Fruit fly (Drosophila melanogaster) whole organism, prepupa: ENCODE measurements around the gene GABA-B-R3.

Source experiments
- Blimp-1 ChIP-seq: fragments of 200-800 bp; sonication (Bioruptor generic); optimal IDR thresholded peaks from 3 replicates; lab custom pipeline; 2017; ENCODE audit warnings: missing biosample characterization, missing genetic modification characterization, mild to moderate bottlenecking, moderate library complexity, missing genetic modification reagents
- CG10669 ChIP-seq: fragments of 200-800 bp; sonication (Bioruptor generic); optimal IDR thresholded peaks from 3 replicates; lab custom pipeline; 2018; ENCODE audit warnings: missing biosample characterization, mild to moderate bottlenecking, missing genetic modification characterization, moderate library complexity
- CG11294 ChIP-seq: fragments of 200-800 bp; sonication (Bioruptor generic); IDR thresholded peaks from 2 replicates; pipeline ENCODE4 v1.3.6; 2022; ENCODE audit warnings: missing biosample characterization, missing genetic modification characterization
- CG11902 ChIP-seq: fragments of 200-800 bp; sonication (Bioruptor generic); optimal IDR thresholded peaks from 3 replicates; lab custom pipeline; 2016; ENCODE audit warnings: missing biosample characterization, missing genetic modification characterization
- CG15336 ChIP-seq: fragments of 200-800 bp; sonication (Bioruptor generic); IDR thresholded peaks from 2 replicates; pipeline ENCODE4 v1.3.6; 2022; ENCODE audit warnings: missing biosample characterization, missing genetic modification characterization
- CG1621 ChIP-seq: fragments of 200-800 bp; sonication (Bioruptor generic); optimal IDR thresholded peaks from 3 replicates; lab custom pipeline; 2018; ENCODE audit warnings: missing biosample characterization, mild to moderate bottlenecking, missing genetic modification characterization
- CG16779 ChIP-seq: fragments of 200-800 bp; sonication (Bioruptor generic); optimal IDR thresholded peaks from 3 replicates; lab custom pipeline; 2017; ENCODE audit warnings: missing biosample characterization, mild to moderate bottlenecking, missing genetic modification characterization
- CG32006 ChIP-seq: fragments of 200-800 bp; sonication (Bioruptor generic); optimal IDR thresholded peaks from 3 replicates; lab custom pipeline; 2017; ENCODE audit warnings: missing biosample characterization, mild to moderate bottlenecking, missing genetic modification characterization
- CG6163 ChIP-seq: fragments of 200-800 bp; sonication (Bioruptor generic); IDR thresholded peaks from 3 replicates; pipeline ENCODE4 v1.3.6; 2022; ENCODE audit warnings: missing biosample characterization, missing genetic modification characterization
- CG6276 ChIP-seq: fragments of 200-800 bp; sonication (Bioruptor generic); optimal IDR thresholded peaks from 2 replicates; lab custom pipeline; 2017; ENCODE audit warnings: missing biosample characterization, mild to moderate bottlenecking, missing genetic modification characterization
- CG6854 ChIP-seq: fragments of 200-800 bp; sonication (Bioruptor generic); optimal IDR thresholded peaks from 2 replicates; lab custom pipeline; 2017; ENCODE audit warnings: missing biosample characterization, mild to moderate bottlenecking, missing genetic modification characterization
- CG8119 ChIP-seq: fragments of 200-800 bp; sonication (Bioruptor generic); IDR thresholded peaks from 3 replicates; pipeline ENCODE4 v1.3.6; 2022; ENCODE audit warnings: missing biosample characterization, missing genetic modification characterization
- CG8319 ChIP-seq: fragments of 200-800 bp; sonication (Bioruptor generic); optimal IDR thresholded peaks from 3 replicates; lab custom pipeline; 2016; ENCODE audit warnings: missing biosample characterization, missing genetic modification characterization
- CG8632 ChIP-seq: fragments of 200-800 bp; sonication (Bioruptor generic); optimal IDR thresholded peaks from 3 replicates; lab custom pipeline; 2016; ENCODE audit warnings: missing biosample characterization, missing genetic modification characterization
- Eip75B ChIP-seq: fragments of 200-800 bp; sonication (Bioruptor generic); optimal IDR thresholded peaks from 3 replicates; lab custom pipeline; 2016; ENCODE audit warnings: missing biosample characterization, missing genetic modification characterization
- Eip78C ChIP-seq: fragments of 200-800 bp; sonication (Bioruptor generic); peaks from one replicate; lab custom pipeline; 2016; ENCODE audit warnings: missing biosample characterization, missing genetic modification characterization
- Eip93F ChIP-seq: fragments of 200-800 bp; sonication (Bioruptor generic); optimal IDR thresholded peaks from 2 replicates; lab custom pipeline; 2016; ENCODE audit warnings: missing biosample characterization, mild to moderate bottlenecking, missing genetic modification characterization
- Ets21C ChIP-seq: fragments of 200-800 bp; sonication (Bioruptor generic); optimal IDR thresholded peaks from 3 replicates; lab custom pipeline; 2016; ENCODE audit warnings: missing biosample characterization, missing genetic modification characterization
- Ets96B ChIP-seq: fragments of 200-800 bp; optimal IDR thresholded peaks from 2 replicates; lab custom pipeline; 2019; ENCODE audit warnings: missing biosample characterization, mild to moderate bottlenecking, missing genetic modification characterization, moderate library complexity
- Hr4 ChIP-seq: fragments of 200-800 bp; sonication (Bioruptor generic); optimal IDR thresholded peaks from 3 replicates; lab custom pipeline; 2016; ENCODE audit warnings: missing biosample characterization, missing genetic modification characterization
- Lpt ChIP-seq: fragments of 200-800 bp; sonication (Bioruptor generic); optimal IDR thresholded peaks from 3 replicates; lab custom pipeline; 2016; ENCODE audit warnings: missing biosample characterization, missing genetic modification characterization
- OdsH ChIP-seq: fragments of 200-800 bp; sonication (Bioruptor generic); optimal IDR thresholded peaks from 3 replicates; lab custom pipeline; 2016; ENCODE audit warnings: missing biosample characterization, missing genetic modification characterization
- Smox ChIP-seq: fragments of 200-800 bp; sonication (Bioruptor generic); optimal IDR thresholded peaks from 3 replicates; lab custom pipeline; 2016; ENCODE audit warnings: missing biosample characterization, missing genetic modification characterization
- Sox102F ChIP-seq: fragments of 200-800 bp; sonication (Bioruptor generic); optimal IDR thresholded peaks from 2 replicates; lab custom pipeline; 2016; ENCODE audit warnings: missing biosample characterization, mild to moderate bottlenecking, missing genetic modification characterization
- Sox14 ChIP-seq: fragments of 200-800 bp; sonication (Bioruptor generic); optimal IDR thresholded peaks from 3 replicates; lab custom pipeline; 2016; ENCODE audit warnings: missing biosample characterization, missing genetic modification characterization
- Sox15 ChIP-seq: fragments of 200-800 bp; sonication (Bioruptor generic); optimal IDR thresholded peaks from 3 replicates; lab custom pipeline; 2016; ENCODE audit warnings: missing biosample characterization, missing genetic modification characterization
- acj6 ChIP-seq: fragments of 200-800 bp; sonication (Bioruptor generic); optimal IDR thresholded peaks from 3 replicates; lab custom pipeline; 2016; ENCODE audit warnings: missing biosample characterization, missing genetic modification characterization
- cyc ChIP-seq: fragments of 200-800 bp; sonication (Bioruptor generic); optimal IDR thresholded peaks from 3 replicates; lab custom pipeline; 2016; ENCODE audit warnings: missing biosample characterization, missing genetic modification characterization
- dsx ChIP-seq: fragments of 200-800 bp; optimal IDR thresholded peaks from 3 replicates; lab custom pipeline; 2019; ENCODE audit warnings: missing biosample characterization, mild to moderate bottlenecking, missing genetic modification characterization, moderate library complexity; ENCODE audit not compliant: poor library complexity, severe bottlenecking
- eg ChIP-seq: fragments of 200-800 bp; sonication (Bioruptor generic); IDR thresholded peaks from 3 replicates; pipeline ENCODE4 v1.3.6; 2022; ENCODE audit warnings: missing biosample characterization, missing genetic modification characterization
- esn ChIP-seq: fragments of 200-800 bp; sonication (Bioruptor generic); optimal IDR thresholded peaks from 2 replicates; lab custom pipeline; 2016; ENCODE audit warnings: missing biosample characterization, mild to moderate bottlenecking, missing genetic modification characterization, moderate library complexity
- fd85E ChIP-seq: fragments of 200-800 bp; sonication (Bioruptor generic); optimal IDR thresholded peaks from 3 replicates; lab custom pipeline; 2016; ENCODE audit warnings: missing biosample characterization, missing genetic modification characterization
- lz ChIP-seq: fragments of 200-800 bp; sonication (Bioruptor generic); optimal IDR thresholded peaks from 3 replicates; lab custom pipeline; 2016; ENCODE audit warnings: missing biosample characterization, missing genetic modification characterization
- pdm3 ChIP-seq: fragments of 200-800 bp; sonication (Bioruptor generic); optimal IDR thresholded peaks from 3 replicates; lab custom pipeline; 2016; ENCODE audit warnings: missing biosample characterization, missing genetic modification characterization
- ss ChIP-seq, 2 experiments: fragments of 200-800 bp; sonication (Bioruptor generic); optimal IDR thresholded peaks; 2 replicates in 1 of 2; 3 replicates in 1 of 2; lab custom pipeline; 2017 to 2018; ENCODE audit warnings: mild to moderate bottlenecking in 2 of 2, missing biosample characterization in 2 of 2, missing genetic modification characterization in 2 of 2, moderate library complexity in 1 of 2
- svp ChIP-seq: fragments of 200-800 bp; sonication (Bioruptor generic); peaks from one replicate; lab custom pipeline; 2016; ENCODE audit warnings: missing biosample characterization, missing genetic modification characterization
- topi ChIP-seq: fragments of 200-800 bp; sonication (Bioruptor generic); optimal IDR thresholded peaks from 3 replicates; lab custom pipeline; 2016; ENCODE audit warnings: missing biosample characterization, missing genetic modification characterization
- vri ChIP-seq: fragments of 200-800 bp; sonication (Bioruptor generic); optimal IDR thresholded peaks from 3 replicates; lab custom pipeline; 2016; ENCODE audit warnings: missing biosample characterization, mild to moderate bottlenecking, missing genetic modification characterization

Gene GABA-B-R3

dm6 chr2L:700787-701186, 49.0 kb upstream of the GABA-B-R3 start (continued):
- peak; percentile 45 for TF ChIP-seq CG10669 (GFP tag; lab: Kevin White, UChicago)
- TF ChIP-seq CG11902 (GFP tag; lab: Kevin White, UChicago) = no peak
- peak; percentile 71 for TF ChIP-seq esn
- TF ChIP-seq vri = peak; percentile 34
- peak; percentile 44 for TF ChIP-seq CG8632 (GFP tag; lab: Kevin White, UChicago)
- TF ChIP-seq acj6 (GFP tag; lab: Kevin White, UChicago) = peak; percentile 41
- TF ChIP-seq Hr4 = peak; percentile 27
- TF ChIP-seq Eip93F (GFP tag; lab: Kevin White, UChicago) = no peak
- peak in 1 of 2 experiments; percentile 8 for TF ChIP-seq ss (GFP tag; optimal IDR thresholded peaks at IDR 0.05; lab: Kevin White, UChicago)
- no peak for TF ChIP-seq Blimp-1 (GFP tag; lab: Kevin White, UChicago)
- TF ChIP-seq CG32006 = peak; percentile 56
- TF ChIP-seq CG8119 (GFP tag; lab: Robert Waterston, UW) = no peak

DNA sequence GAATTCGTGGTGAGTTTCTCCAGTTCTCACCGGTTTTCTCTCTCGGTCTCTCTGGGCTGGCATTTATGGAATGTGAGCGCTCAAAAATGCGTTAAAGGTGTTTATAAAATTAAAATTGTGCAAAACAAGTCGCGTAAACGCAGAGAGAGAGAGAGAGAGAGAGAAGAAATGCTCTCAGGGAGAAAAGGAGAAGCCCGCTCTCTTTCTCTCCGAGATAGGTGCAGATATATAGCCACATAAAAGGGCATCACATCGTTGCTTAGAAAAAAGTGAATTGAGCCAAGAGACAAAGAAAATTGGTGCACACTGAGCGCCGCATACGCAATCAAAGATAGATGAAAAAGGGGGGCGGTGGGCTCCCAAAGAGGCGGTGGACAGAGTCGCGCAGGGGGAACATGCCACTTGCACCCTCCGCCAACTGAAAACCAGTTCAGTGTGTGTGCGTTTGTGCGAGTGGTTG, 47.8 kb upstream of the GABA-B-R3 start:
- no peak for TF ChIP-seq topi (GFP tag; lab: Kevin White, UChicago)
- no peak for TF ChIP-seq eg (GFP tag; lab: Robert Waterston, UW)
- no peak for TF ChIP-seq Eip93F (GFP tag; lab: Kevin White, UChicago)
- TF ChIP-seq vri = no peak
- TF ChIP-seq Sox102F (GFP tag; lab: Kevin White, UChicago) = peak; percentile 15
- TF ChIP-seq Ets21C (GFP tag; lab: Kevin White, UChicago) = no peak
- TF ChIP-seq CG8119 (GFP tag; lab: Robert Waterston, UW) = no peak
- TF ChIP-seq Blimp-1 (GFP tag; lab: Kevin White, UChicago) = peak; percentile 49
- TF ChIP-seq Sox14 (GFP tag; lab: Kevin White, UChicago) = peak; percentile 33
- TF ChIP-seq Lpt (GFP tag; lab: Kevin White, UChicago) = peak; percentile 32
- TF ChIP-seq Ets96B (tag; lab: Kevin White, UChicago) = no peak
- peak; percentile 27; the same call in 1 of the 2 replicates for TF ChIP-seq CG15336
- no peak for TF ChIP-seq pdm3 (GFP tag; lab: Kevin White, UChicago)
- TF ChIP-seq fd85E = no peak
- TF ChIP-seq CG1621 = no peak
- TF ChIP-seq CG16779 = no peak
- peak; percentile 19 for TF ChIP-seq dsx (GFP tag; lab: Kevin White, UChicago)
- TF ChIP-seq cyc (GFP tag; lab: Kevin White, UChicago) = no peak
- no peak for TF ChIP-seq CG8319 (GFP tag; lab: Kevin White, UChicago)
- TF ChIP-seq ss (GFP tag; optimal IDR thresholded peaks at IDR 0.05; lab: Kevin White, UChicago) = peak in 1 of 2 experiments; percentile 1
- TF ChIP-seq OdsH = no peak
- no peak for TF ChIP-seq Eip75B (GFP tag; lab: Kevin White, UChicago)
- TF ChIP-seq CG6854 (GFP tag; lab: Kevin White, UChicago) = peak; percentile 37
- TF ChIP-seq Hr4 = no peak
- peak; percentile 69 for TF ChIP-seq Eip78C (GFP tag; lab: Kevin White, UChicago)
- TF ChIP-seq, all 60 proteins: peak for 9

dm6 chr2L:705216-705615, 44.5 kb upstream of the GABA-B-R3 start:
- TF ChIP-seq CG6163 (GFP tag; lab: Robert Waterston, UW) = no peak
- TF ChIP-seq CG11294 = no peak
- TF ChIP-seq CG32006 = no peak
- TF ChIP-seq Sox15 = no peak
- no peak for TF ChIP-seq lz (GFP tag; lab: Kevin White, UChicago)
- TF ChIP-seq Smox (GFP tag; lab: Kevin White, UChicago) = no peak
- no peak for TF ChIP-seq svp (GFP tag; lab: Kevin White, UChicago)
- no peak for TF ChIP-seq CG6276 (GFP tag; lab: Kevin White, UChicago)
